Fruit fly (Drosophila melanogaster) whole organism, embryonic: ENCODE results near the gene BckdhA.

Source experiments
- Atf6 ChIP-seq: fragments of 200-800 bp; sonication (Bioruptor generic); IDR thresholded peaks from 2 replicates; pipeline ENCODE4 v1.3.6; 2022; ENCODE audit warnings: missing biosample characterization, missing genetic modification characterization
- BtbVII ChIP-seq: fragments of 200-800 bp; sonication (Bioruptor generic); optimal IDR thresholded peaks from 3 replicates; lab custom pipeline; 2017; ENCODE audit warnings: missing biosample characterization, mild to moderate bottlenecking, missing genetic modification characterization
- CG1024 ChIP-seq: fragments of 200-800 bp; sonication (Bioruptor generic); IDR thresholded peaks from 2 replicates; pipeline ENCODE4 v1.3.6; 2022; ENCODE audit warnings: missing biosample characterization, missing genetic modification characterization
- CG10321 ChIP-seq: fragments of 200-800 bp; sonication (Bioruptor generic); IDR thresholded peaks from 2 replicates; pipeline ENCODE4 v1.3.6; 2022; ENCODE audit warnings: missing biosample characterization, missing genetic modification characterization
- CG10959 ChIP-seq: fragments of 200-800 bp; sonication (Bioruptor generic); IDR thresholded peaks from 2 replicates; pipeline ENCODE4 v1.3.6; 2022; ENCODE audit warnings: missing biosample characterization, missing genetic modification characterization
- CG11504 ChIP-seq: fragments of 200-800 bp; sonication (Bioruptor generic); optimal IDR thresholded peaks from 3 replicates; lab custom pipeline; 2019; ENCODE audit warnings: missing biosample characterization, mild to moderate bottlenecking, missing genetic modification characterization, moderate library complexity
- CG15011 ChIP-seq: fragments of 200-800 bp; sonication (Bioruptor generic); optimal IDR thresholded peaks from 3 replicates; lab custom pipeline; 2018; ENCODE audit warnings: missing biosample characterization, mild to moderate bottlenecking, missing genetic modification characterization
- CG1647 ChIP-seq: fragments of 200-800 bp; sonication (Bioruptor generic); optimal IDR thresholded peaks from 3 replicates; lab custom pipeline; 2016; ENCODE audit warnings: missing biosample characterization, missing genetic modification characterization
- CG18262 ChIP-seq: fragments of 200-800 bp; optimal IDR thresholded peaks from 3 replicates; lab custom pipeline; 2019; ENCODE audit warnings: missing biosample characterization, mild to moderate bottlenecking, missing genetic modification characterization, moderate library complexity
- CG2120 ChIP-seq: fragments of 200-800 bp; sonication (Bioruptor generic); optimal IDR thresholded peaks from 3 replicates; lab custom pipeline; 2016; ENCODE audit warnings: missing biosample characterization, missing genetic modification characterization
- CG3163 ChIP-seq: fragments of 200-800 bp; sonication (Bioruptor generic); optimal IDR thresholded peaks from 3 replicates; lab custom pipeline; 2016; ENCODE audit warnings: missing biosample characterization, missing genetic modification characterization
- CG32772 ChIP-seq: fragments of 200-800 bp; sonication (Bioruptor generic); IDR thresholded peaks from 2 replicates; pipeline ENCODE4 v1.3.6; 2022; ENCODE audit warnings: missing biosample characterization, missing genetic modification characterization
- CG6854 ChIP-seq: fragments of 200-800 bp; sonication (Bioruptor generic); optimal IDR thresholded peaks from 3 replicates; lab custom pipeline; 2017; ENCODE audit warnings: missing biosample characterization, mild to moderate bottlenecking, missing genetic modification characterization
- CG7271 ChIP-seq: fragments of 200-800 bp; sonication (Bioruptor generic); optimal IDR thresholded peaks from 2 replicates; lab custom pipeline; 2018; ENCODE audit warnings: missing biosample characterization, mild to moderate bottlenecking, missing genetic modification characterization, moderate library complexity
- CG8478 ChIP-seq: fragments of >200 bp; optimal IDR thresholded peaks from 2 replicates; lab custom pipeline; 2018
- CG8944 ChIP-seq: fragments of 200-800 bp; sonication (Bioruptor generic); optimal IDR thresholded peaks from 3 replicates; lab custom pipeline; 2016; ENCODE audit warnings: missing biosample characterization, missing genetic modification characterization
- CG9797 ChIP-seq: fragments of 200-800 bp; sonication (Bioruptor generic); optimal IDR thresholded peaks from 3 replicates; lab custom pipeline; 2018; ENCODE audit warnings: missing biosample characterization, mild to moderate bottlenecking, missing genetic modification characterization
- Dbx ChIP-seq: fragments of 200-800 bp; sonication (Bioruptor generic); IDR thresholded peaks from 3 replicates; pipeline ENCODE4 v1.3.6; 2022; ENCODE audit warnings: missing biosample characterization, missing genetic modification characterization
- Dp ChIP-seq: fragments of 200-800 bp; sonication (Bioruptor generic); optimal IDR thresholded peaks from 2 replicates; lab custom pipeline; 2018; ENCODE audit warnings: missing biosample characterization, mild to moderate bottlenecking, missing genetic modification characterization, moderate library complexity
- Eip74EF ChIP-seq, 2 experiments: fragments of 200-800 bp in 1 of 2; fragments of >200 bp in 1 of 2; sonication (Bioruptor generic) in 1 of 2; optimal IDR thresholded peaks; 2 replicates each; lab custom pipeline; 2017 to 2019; ENCODE audit warnings: missing biosample characterization in 2 of 2, missing genetic modification characterization in 2 of 2, mild to moderate bottlenecking in 1 of 2, moderate library complexity in 1 of 2
- H2.0 ChIP-seq: fragments of 200-800 bp; sonication (Bioruptor generic); IDR thresholded peaks from 2 replicates; pipeline ENCODE4 v1.3.6; 2022; ENCODE audit warnings: missing biosample characterization, missing genetic modification characterization
- HLH3B ChIP-seq: fragments of 200-800 bp; sonication (Bioruptor generic); IDR thresholded peaks from 2 replicates; pipeline ENCODE4 v1.3.6; 2022; ENCODE audit warnings: missing biosample characterization, missing genetic modification characterization
- HLHmδ ChIP-seq: fragments of 200-800 bp; sonication (Bioruptor generic); optimal IDR thresholded peaks from 2 replicates; lab custom pipeline; 2018; ENCODE audit warnings: missing biosample characterization, mild to moderate bottlenecking, missing genetic modification characterization, moderate library complexity
- Hmr ChIP-seq: fragments of 200-800 bp; sonication (Bioruptor generic); optimal IDR thresholded peaks from 3 replicates; lab custom pipeline; 2017; ENCODE audit warnings: mild to moderate bottlenecking, missing biosample characterization, missing genetic modification reagents, missing genetic modification characterization
- Hr39 ChIP-seq: fragments of >200 bp; optimal IDR thresholded peaks from 2 replicates; lab custom pipeline; 2017
- Mad ChIP-seq: fragments of 200-800 bp; sonication (Bioruptor generic); optimal IDR thresholded peaks from 2 replicates; lab custom pipeline; 2016; ENCODE audit warnings: missing biosample characterization, missing genetic modification characterization
- NC2β ChIP-seq: fragments of 200-800 bp; sonication (Bioruptor generic); optimal IDR thresholded peaks from 2 replicates; lab custom pipeline; 2016; ENCODE audit warnings: missing biosample characterization, missing genetic modification characterization
- Pdp1 ChIP-seq, 2 experiments: fragments of 200-800 bp; sonication (Bioruptor generic); optimal IDR thresholded peaks; 3 replicates each; lab custom pipeline; 2016; ENCODE audit warnings: missing biosample characterization in 2 of 2, missing genetic modification characterization in 2 of 2, mild to moderate bottlenecking in 1 of 2, moderate library complexity in 1 of 2
- Sin3A ChIP-seq: fragments of >200 bp; optimal IDR thresholded peaks from 2 replicates; lab custom pipeline; 2018
- Sox102F ChIP-seq: fragments of 200-800 bp; sonication (Bioruptor generic); optimal IDR thresholded peaks from 2 replicates; lab custom pipeline; 2018; ENCODE audit warnings: missing biosample characterization, mild to moderate bottlenecking, missing genetic modification characterization, moderate library complexity
- Sry-β ChIP-seq: fragments of 200-800 bp; sonication (Bioruptor generic); optimal IDR thresholded peaks from 2 replicates; lab custom pipeline; 2018; ENCODE audit warnings: missing biosample characterization, mild to moderate bottlenecking, missing genetic modification characterization, moderate library complexity
- Usf ChIP-seq: fragments of 200-800 bp; sonication (Bioruptor generic); optimal IDR thresholded peaks from 2 replicates; lab custom pipeline; 2017; ENCODE audit warnings: missing genotype, missing biosample characterization, missing genetic modification characterization
- chn ChIP-seq: fragments of 200-800 bp; sonication (Bioruptor generic); optimal IDR thresholded peaks from 2 replicates; lab custom pipeline; 2016; ENCODE audit warnings: missing biosample characterization, missing genetic modification characterization
- crc ChIP-seq: fragments of 200-800 bp; sonication (Bioruptor generic); optimal IDR thresholded peaks from 2 replicates; lab custom pipeline; 2016; ENCODE audit warnings: missing biosample characterization, missing genetic modification characterization
- da ChIP-seq: fragments of 200-800 bp; sonication (Bioruptor generic); optimal IDR thresholded peaks from 2 replicates; lab custom pipeline; 2016; ENCODE audit warnings: missing biosample characterization, missing genetic modification characterization
- danr ChIP-seq: fragments of 200-800 bp; sonication (Bioruptor generic); IDR thresholded peaks from 2 replicates; pipeline ENCODE4 v1.3.6; 2022; ENCODE audit warnings: missing biosample characterization, missing genetic modification characterization
- ems ChIP-seq: fragments of 200-800 bp; sonication (Bioruptor generic); optimal IDR thresholded peaks from 3 replicates; lab custom pipeline; 2016; ENCODE audit warnings: missing biosample characterization, missing genetic modification characterization
- esg ChIP-seq: fragments of 200-800 bp; sonication (Bioruptor generic); conservative IDR thresholded peaks from 2 replicates; pipeline ENCODE4 v1.3.6; 2022; ENCODE audit warnings: missing biosample characterization, missing genetic modification characterization
- fd3F ChIP-seq: fragments of 200-800 bp; sonication (Bioruptor generic); optimal IDR thresholded peaks from 2 replicates; lab custom pipeline; 2018; ENCODE audit warnings: missing biosample characterization, mild to moderate bottlenecking, missing genetic modification characterization, moderate library complexity
- gem ChIP-seq: fragments of 200-800 bp; sonication (Bioruptor generic); optimal IDR thresholded peaks from 2 replicates; lab custom pipeline; 2019; ENCODE audit warnings: missing biosample characterization, mild to moderate bottlenecking, missing genetic modification characterization, moderate library complexity
- gfzf ChIP-seq: fragments of 200-800 bp; sonication (Bioruptor generic); optimal IDR thresholded peaks from 2 replicates; lab custom pipeline; 2016; ENCODE audit warnings: missing biosample characterization, mild to moderate bottlenecking, missing genetic modification characterization, moderate library complexity
- jigr1 ChIP-seq: fragments of 200-800 bp; sonication (Bioruptor generic); IDR thresholded peaks from 3 replicates; pipeline ENCODE4 v1.3.6; 2022; ENCODE audit warnings: missing biosample characterization, missing genetic modification characterization
- kah ChIP-seq: fragments of 200-800 bp; sonication (Bioruptor generic); optimal IDR thresholded peaks from 2 replicates; lab custom pipeline; 2018; ENCODE audit warnings: missing biosample characterization, mild to moderate bottlenecking, missing genetic modification characterization
- otp ChIP-seq: fragments of 200-800 bp; sonication (Bioruptor generic); IDR thresholded peaks from 3 replicates; pipeline ENCODE4, ENCODE4 v1.3.6; 2022; ENCODE audit warnings: missing biosample characterization, missing genetic modification characterization
- peb ChIP-seq: fragments of 200-800 bp; sonication (Bioruptor generic); IDR thresholded peaks from 2 replicates; pipeline ENCODE4 v1.3.6; 2022; ENCODE audit warnings: missing biosample characterization, missing genetic modification characterization
- seq ChIP-seq: fragments of 200-800 bp; sonication (Bioruptor generic); IDR thresholded peaks from 2 replicates; pipeline ENCODE4 v1.3.6; 2022; ENCODE audit warnings: missing biosample characterization, missing genetic modification characterization
- sima ChIP-seq: fragments of 200-800 bp; sonication (Bioruptor generic); optimal IDR thresholded peaks from 2 replicates; lab custom pipeline; 2016; ENCODE audit warnings: missing biosample characterization, missing genetic modification characterization
- ttk ChIP-seq: fragments of 200-800 bp; sonication (Bioruptor generic); IDR thresholded peaks from 2 replicates; pipeline ENCODE4 v2.1.2; 2022; ENCODE audit warnings: missing biosample characterization, missing genetic modification characterization
- tup ChIP-seq: fragments of 200-800 bp; sonication (Bioruptor generic); optimal IDR thresholded peaks from 2 replicates; lab custom pipeline; 2016; ENCODE audit warnings: missing biosample characterization, mild to moderate bottlenecking, missing genetic modification characterization, moderate library complexity
- unc-4 ChIP-seq: fragments of 200-800 bp; sonication (Bioruptor generic); IDR thresholded peaks from 2 replicates; pipeline ENCODE4 v1.3.6; 2022; ENCODE audit warnings: missing biosample characterization, missing genetic modification characterization; ENCODE audit not compliant: partially characterized antibody
- yki ChIP-seq: fragments of >200 bp; optimal IDR thresholded peaks from 3 replicates; lab custom pipeline; 2018

The BckdhA gene

DNA sequence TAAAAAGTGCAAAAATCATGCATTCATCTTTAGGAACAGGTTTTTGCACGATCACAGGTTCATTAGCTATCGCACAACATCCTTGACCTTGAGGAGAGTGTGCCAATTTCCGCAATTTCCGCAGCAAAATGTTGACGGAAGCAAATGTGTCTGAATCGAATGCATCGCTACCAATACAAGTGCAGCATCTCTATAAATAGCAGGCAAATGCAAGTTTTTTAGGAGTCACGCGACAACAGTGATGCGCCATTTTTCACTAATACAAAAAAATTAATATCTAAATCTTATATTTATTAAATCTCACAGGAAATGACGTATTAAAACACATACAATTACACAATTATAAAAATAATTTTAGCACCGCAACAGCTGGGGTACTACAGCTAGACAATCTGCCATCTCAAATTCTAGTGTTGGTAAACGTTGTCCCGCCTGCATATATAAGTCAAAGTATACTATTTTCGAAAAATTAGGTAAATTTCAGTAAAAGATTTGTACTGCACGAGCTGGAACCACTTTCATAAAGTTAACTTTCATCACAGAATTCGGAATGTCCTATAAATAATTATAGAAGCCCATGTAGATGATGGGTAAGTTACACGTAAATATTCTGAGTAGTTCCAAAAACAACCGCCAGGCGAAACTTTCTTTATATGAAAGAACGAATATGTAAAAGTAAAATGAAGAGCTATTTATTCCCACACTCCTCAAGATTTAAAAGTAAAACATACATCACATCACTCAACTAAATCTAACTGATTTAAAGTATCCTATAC, 18.4 kb downstream of the BckdhA start, which contains the start of gene CG9399 (continued):
- peak; percentile 93 for TF ChIP-seq jigr1 (GFP tag; lab: Robert Waterston, UW)
- peak; percentile 86 for TF ChIP-seq crc
- peak; percentile 94 for TF ChIP-seq Usf
- peak; percentile 98 for TF ChIP-seq ttk (GFP tag; lab: Robert Waterston, UW)
- TF ChIP-seq seq (GFP tag; lab: Robert Waterston, UW): peak; percentile 96
- peak; percentile 88 for TF ChIP-seq NC2β (GFP tag; lab: Kevin White, UChicago)
- TF ChIP-seq CG10959 (GFP tag; lab: Robert Waterston, UW): peak; percentile 92
- peak; percentile 98 for TF ChIP-seq Mad
- peak; percentile 90 for TF ChIP-seq CG6854
- TF ChIP-seq CG7271: peak; percentile 93
- peak; percentile 98 for TF ChIP-seq HLH3B (GFP tag; lab: Robert Waterston, UW)
- no peak for TF ChIP-seq Sin3A (lab: Kevin White, UChicago)
- peak; percentile 83 for TF ChIP-seq CG10321 (GFP tag; lab: Robert Waterston, UW)
- peak; percentile 93 for TF ChIP-seq BtbVII (GFP tag; lab: Kevin White, UChicago)
- TF ChIP-seq unc-4 (GFP tag; lab: Robert Waterston, UW): no peak
- peak; percentile 97 for TF ChIP-seq Hmr (GFP tag; lab: Kevin White, UChicago)
- peak; percentile 71 for TF ChIP-seq CG3163 (GFP tag; lab: Kevin White, UChicago)
- TF ChIP-seq CG1647 (GFP tag; lab: Kevin White, UChicago): peak; percentile 93
- TF ChIP-seq CG18262: peak; percentile 97
- peak in 1 of 2 experiments; percentile 99 for TF ChIP-seq Eip74EF (GFP tag; optimal IDR thresholded peaks at IDR 0.05; lab: Kevin White, UChicago)
- TF ChIP-seq kah (GFP tag; lab: Kevin White, UChicago): peak; percentile 88
- no peak for TF ChIP-seq HLHmδ (GFP tag; lab: Kevin White, UChicago)
- peak; percentile 92 for TF ChIP-seq CG8944 (GFP tag; lab: Kevin White, UChicago)
- TF ChIP-seq Dp (GFP tag; lab: Kevin White, UChicago): peak; percentile 42
- peak; percentile 98 for TF ChIP-seq otp
- TF ChIP-seq Pdp1 (GFP tag; optimal IDR thresholded peaks at IDR 0.05; lab: Kevin White, UChicago): peak; percentile 93 to 94
- peak; percentile 94 for TF ChIP-seq ems (GFP tag; lab: Kevin White, UChicago)
- TF ChIP-seq fd3F (GFP tag; lab: Kevin White, UChicago): peak; percentile 96
- peak; percentile 93 for TF ChIP-seq CG1024 (GFP tag; lab: Robert Waterston, UW)
- TF ChIP-seq H2.0 (GFP tag; lab: Robert Waterston, UW): peak; percentile 98
- TF ChIP-seq Hr39 (lab: Kevin White, UChicago): no peak
- peak; percentile 96 for TF ChIP-seq Atf6
- peak; percentile 30 for TF ChIP-seq gfzf
- peak; percentile 96 for TF ChIP-seq Dbx (GFP tag; lab: Robert Waterston, UW)
- TF ChIP-seq peb: peak; percentile 95
- TF ChIP-seq yki (lab: Kevin White, UChicago): no peak
- TF ChIP-seq Sox102F (GFP tag; lab: Kevin White, UChicago): peak; percentile 99
- TF ChIP-seq esg (GFP tag; lab: Robert Waterston, UW): peak; percentile 98
- TF ChIP-seq Sry-β (GFP tag; lab: Kevin White, UChicago): peak; percentile 97
- TF ChIP-seq sima: peak; percentile 83
- TF ChIP-seq CG32772: peak; percentile 98
- no peak for TF ChIP-seq CG8478
- TF ChIP-seq CG2120 (GFP tag; lab: Kevin White, UChicago): peak; percentile 97
- TF ChIP-seq danr (GFP tag; lab: Robert Waterston, UW): peak; percentile 94
- peak; percentile 97 for TF ChIP-seq chn (GFP tag; lab: Kevin White, UChicago)
- peak; percentile 47 for TF ChIP-seq CG9797
- TF ChIP-seq da (GFP tag; lab: Kevin White, UChicago): peak; percentile 86
- peak; percentile 96 for TF ChIP-seq tup (GFP tag; lab: Kevin White, UChicago)
- peak; percentile 90 for TF ChIP-seq CG15011 (GFP tag; lab: Kevin White, UChicago)
- peak; percentile 96 for TF ChIP-seq CG11504 (tag; lab: Kevin White, UChicago)
- TF ChIP-seq gem (tag; lab: Kevin White, UChicago): peak; percentile 99
